Fruit fly (Drosophila melanogaster): ENCODE measurements around the gene Gnpat.

The Gnpat gene

DNA sequence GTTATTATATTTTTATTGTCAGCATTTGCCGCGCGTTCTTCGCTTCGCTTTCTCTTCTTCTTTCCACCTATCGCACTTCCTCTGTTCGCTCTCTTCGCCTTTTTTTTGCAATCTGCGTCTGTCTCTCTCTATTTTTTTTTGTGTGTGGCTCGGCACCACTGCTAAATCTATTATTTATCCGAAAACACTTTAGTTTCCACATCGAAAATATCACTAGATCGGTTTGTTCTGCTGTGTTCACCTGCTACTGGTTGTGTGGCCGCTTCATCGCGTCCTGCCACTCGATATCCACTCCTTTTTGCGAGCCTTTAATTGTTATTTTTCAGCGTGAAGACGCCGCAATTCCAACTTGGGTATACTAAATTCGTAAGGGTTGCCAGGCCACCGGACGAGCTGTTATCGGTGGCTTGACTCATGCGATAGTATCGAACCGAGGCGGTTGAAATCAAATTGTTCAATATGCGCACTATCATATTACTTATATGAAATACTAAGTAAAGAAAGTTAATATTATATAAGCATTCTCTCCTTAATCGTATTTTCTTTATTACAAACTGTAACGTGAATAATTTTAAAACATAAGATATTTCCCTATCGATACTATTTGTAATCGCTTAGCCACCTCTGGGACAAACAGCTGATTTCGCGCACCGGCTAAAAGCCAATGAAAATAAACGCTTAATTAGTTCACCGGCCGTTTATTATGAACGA lies 8.1 kb downstream of the Gnpat start, which contains the start of the genes XNP, CG42488 and CG5116:
XNP (minus strand) TSS at position 372 of the 711 bp plus-strand sequence.
CG42488 (plus strand) TSS at position 636 of the 711 bp plus-strand sequence.
CG5116 (plus strand) TSS at position 636 of the 711 bp plus-strand sequence.
- TF ChIP-seq bab1 (GFP tag; optimal IDR thresholded peaks at IDR 0.05), result peak; percentile 81
- peak; percentile 42 for TF ChIP-seq CG7045 (GFP tag; optimal IDR thresholded peaks at IDR 0.05)
- TF ChIP-seq Hr96 (GFP tag; optimal IDR thresholded peaks at IDR 0.05), result no peak
- TF ChIP-seq Mnt (GFP tag; optimal IDR thresholded peaks at IDR 0.05), result peak; percentile 81
- peak; percentile 77 for TF ChIP-seq tj (GFP tag; optimal IDR thresholded peaks at IDR 0.05)
- TF ChIP-seq cnc (optimal IDR thresholded peaks at IDR 0.05), result no peak
- peak; percentile 61 for TF ChIP-seq pad (GFP tag; optimal IDR thresholded peaks at IDR 0.05)
- TF ChIP-seq Crg-1 (GFP tag; optimal IDR thresholded peaks at IDR 0.05), result peak; percentile 65
- no peak for TF ChIP-seq kay (GFP tag; ENCODE audit: borderline replicate concordance)
- peak; percentile 15 for TF ChIP-seq CG33017 (tag; optimal IDR thresholded peaks at IDR 0.05)
- TF ChIP-seq CG14711 (tag; optimal IDR thresholded peaks at IDR 0.05), result peak; percentile 99
- TF ChIP-seq CG12768 (GFP tag; optimal IDR thresholded peaks at IDR 0.05), result peak; percentile 51
- TF ChIP-seq Clk (GFP tag; optimal IDR thresholded peaks at IDR 0.05), result peak; percentile 33
- TF ChIP-seq CG11617 (GFP tag; optimal IDR thresholded peaks at IDR 0.05), result peak; percentile 82
- TF ChIP-seq CG5204 (GFP tag; optimal IDR thresholded peaks at IDR 0.05), result no peak
- TF ChIP-seq ovo (GFP tag; optimal IDR thresholded peaks at IDR 0.05), result peak; percentile 70
- peak; percentile 67 for TF ChIP-seq CG7101 (tag; optimal IDR thresholded peaks at IDR 0.05)
- peak; percentile 78 for TF ChIP-seq CG1620 (GFP tag; optimal IDR thresholded peaks at IDR 0.05)
- TF ChIP-seq toe (GFP tag; optimal IDR thresholded peaks at IDR 0.05), result no peak
- peak; percentile 24 for TF ChIP-seq cic (GFP tag; optimal IDR thresholded peaks at IDR 0.05)

DNA sequence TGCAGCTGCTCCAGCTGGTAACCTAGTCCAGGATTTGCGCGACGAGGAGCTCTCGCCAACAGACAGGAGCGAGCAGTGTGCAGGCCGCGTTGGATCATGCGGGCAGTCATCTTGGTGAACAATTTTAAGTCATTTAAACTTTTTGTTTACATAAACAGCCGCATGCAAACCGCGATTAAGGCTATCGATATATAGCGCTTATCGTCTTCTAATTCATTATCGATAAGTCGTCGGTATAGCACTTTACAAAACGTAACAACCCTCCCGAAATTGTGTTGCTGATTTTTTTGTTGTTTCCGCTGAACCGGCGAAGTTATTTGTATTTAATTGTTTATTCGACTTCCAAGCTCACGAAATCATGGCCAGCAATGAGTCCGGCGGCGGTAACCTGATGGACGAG lies 14.0 kb downstream of the Gnpat start, which contains the start of the genes CG4553 and MED28:
CG4553 (minus strand) TSS at position 172 of the 400 bp plus-strand sequence.
MED28 (plus strand) TSS at position 260 of the 400 bp plus-strand sequence.
- TF ChIP-seq bab1 (GFP tag; optimal IDR thresholded peaks at IDR 0.05) (peak; percentile 45), CG12768 (GFP tag; optimal IDR thresholded peaks at IDR 0.05) (no peak), CG1620 (GFP tag; optimal IDR thresholded peaks at IDR 0.05) (no peak), Mnt (GFP tag; optimal IDR thresholded peaks at IDR 0.05) (peak; percentile 27), CG11617 (GFP tag; optimal IDR thresholded peaks at IDR 0.05) (no peak), Clk (GFP tag; optimal IDR thresholded peaks at IDR 0.05) (no peak), pad (GFP tag; optimal IDR thresholded peaks at IDR 0.05) (no peak), CG14711 (tag; optimal IDR thresholded peaks at IDR 0.05) (peak; percentile 98), Crg-1 (GFP tag; optimal IDR thresholded peaks at IDR 0.05) (peak; percentile 24)

DNA sequence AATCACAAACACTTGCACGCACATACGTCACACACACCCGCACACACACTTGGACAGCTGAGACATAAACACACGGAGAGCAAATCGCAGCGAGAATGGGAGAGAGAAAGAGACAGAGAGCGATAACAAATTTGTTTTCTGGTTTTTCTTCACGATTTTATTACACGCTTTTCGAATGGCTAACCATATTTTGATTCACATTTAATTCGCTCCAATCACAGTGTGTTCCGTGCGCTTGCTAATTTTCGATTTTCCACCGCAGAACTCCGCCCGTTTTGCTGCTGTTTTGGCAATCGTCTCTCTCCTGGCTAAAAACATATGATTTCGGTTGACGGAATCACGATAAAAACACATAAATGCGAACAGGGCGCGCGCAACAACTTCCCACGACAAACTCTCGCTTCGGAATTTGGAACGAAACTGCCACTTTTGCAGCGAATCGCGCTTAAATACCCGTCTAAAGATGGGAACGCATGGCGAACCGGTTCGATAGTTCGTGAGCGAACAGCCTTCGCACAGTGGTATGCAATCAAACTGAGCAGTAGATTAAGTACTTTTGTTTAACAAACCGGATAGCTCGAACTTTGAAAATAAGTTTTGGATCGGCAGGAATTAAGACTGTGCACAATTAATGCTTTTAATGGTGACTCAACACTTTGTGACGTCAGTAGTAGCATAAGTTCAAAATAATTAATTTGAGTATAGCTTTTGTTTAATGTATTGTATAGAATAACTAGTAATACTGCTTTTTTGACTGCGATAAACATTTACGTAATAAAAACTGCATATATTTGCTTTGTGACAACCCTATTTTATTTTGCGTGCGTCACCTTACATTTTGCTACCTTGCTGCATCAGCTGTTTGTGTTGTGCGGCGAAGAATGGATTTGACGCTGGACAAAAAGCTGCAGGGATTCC lies 17.8 kb downstream of the Gnpat start, which contains the start of the genes Fur1 and Vps33B:
Fur1 (minus strand) TSS at position 424 of the 918 bp plus-strand sequence.
Vps33B (plus strand) TSS at position 856 of the 918 bp plus-strand sequence.
- peak; percentile 99 for TF ChIP-seq toe (GFP tag; optimal IDR thresholded peaks at IDR 0.05)
- peak; percentile 96 for TF ChIP-seq Crg-1 (GFP tag; optimal IDR thresholded peaks at IDR 0.05)
- peak; percentile 86 for TF ChIP-seq pad (GFP tag; optimal IDR thresholded peaks at IDR 0.05)
- TF ChIP-seq cnc (optimal IDR thresholded peaks at IDR 0.05), result no peak
- TF ChIP-seq cic (GFP tag; optimal IDR thresholded peaks at IDR 0.05), result peak; percentile 70
- TF ChIP-seq Hr96 (GFP tag; optimal IDR thresholded peaks at IDR 0.05), result peak; percentile 98
- no peak for TF ChIP-seq kay (GFP tag; ENCODE audit: borderline replicate concordance)
- peak; percentile 99 for TF ChIP-seq CG5204 (GFP tag; optimal IDR thresholded peaks at IDR 0.05)
- peak; percentile 98 for TF ChIP-seq CG1620 (GFP tag; optimal IDR thresholded peaks at IDR 0.05)
- peak; percentile 99 for TF ChIP-seq CG11617 (GFP tag; optimal IDR thresholded peaks at IDR 0.05)
- peak; percentile 92 for TF ChIP-seq Clk (GFP tag; optimal IDR thresholded peaks at IDR 0.05)
- TF ChIP-seq CG33017 (tag; optimal IDR thresholded peaks at IDR 0.05), result peak; percentile 91
- peak; percentile 95 for TF ChIP-seq ovo (GFP tag; optimal IDR thresholded peaks at IDR 0.05)
- peak; percentile 93 for TF ChIP-seq tj (GFP tag; optimal IDR thresholded peaks at IDR 0.05)
- peak; percentile 95 for TF ChIP-seq CG14711 (tag; optimal IDR thresholded peaks at IDR 0.05)
- TF ChIP-seq Mnt (GFP tag; optimal IDR thresholded peaks at IDR 0.05), result peak; percentile 95
- TF ChIP-seq bab1 (GFP tag; optimal IDR thresholded peaks at IDR 0.05), result peak; percentile 97
- peak; percentile 98 for TF ChIP-seq CG12768 (GFP tag; optimal IDR thresholded peaks at IDR 0.05)
- peak; percentile 97 for TF ChIP-seq CG7045 (GFP tag; optimal IDR thresholded peaks at IDR 0.05)
- TF ChIP-seq CG7101 (tag; optimal IDR thresholded peaks at IDR 0.05), result peak; percentile 96

DNA sequence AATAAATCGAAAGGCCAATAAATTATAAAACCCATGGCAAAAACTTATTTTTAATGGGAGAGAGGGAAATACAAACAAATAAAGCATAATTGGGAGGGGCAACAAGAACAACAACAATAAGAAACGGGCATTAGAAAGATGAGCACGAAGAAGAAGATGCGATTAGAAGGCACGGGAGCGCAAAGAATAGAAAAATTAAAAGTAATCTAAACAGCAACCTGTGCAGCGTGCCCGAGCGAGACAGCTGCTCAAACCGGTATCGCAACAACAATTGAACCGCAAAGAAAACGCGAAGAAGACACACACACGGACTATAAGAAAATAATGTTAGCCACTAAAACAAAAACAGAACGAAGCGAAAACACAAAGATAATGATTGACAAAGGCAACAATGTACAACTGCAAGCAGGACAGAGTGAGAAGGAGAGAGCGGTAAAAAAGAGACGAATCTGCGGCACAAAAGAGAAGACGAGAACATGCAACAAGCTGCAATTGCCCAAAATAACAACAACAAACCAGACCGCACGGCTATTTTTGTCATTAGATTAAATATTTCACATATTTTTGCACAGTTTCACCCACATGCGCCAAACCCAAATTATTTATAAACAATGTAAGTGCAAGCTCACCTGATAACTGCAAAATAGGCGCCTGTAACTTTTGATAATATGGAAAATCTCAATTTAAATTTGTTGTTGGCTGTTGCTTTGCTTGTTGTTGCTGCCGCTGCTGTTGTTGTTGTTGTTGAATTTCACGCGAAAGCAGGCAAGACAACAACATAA lies 18.7 kb downstream of the Gnpat start:
- TF ChIP-seq Clk (GFP tag; optimal IDR thresholded peaks at IDR 0.05) (no peak), toe (GFP tag; optimal IDR thresholded peaks at IDR 0.05) (no peak), Mnt (GFP tag; optimal IDR thresholded peaks at IDR 0.05) (no peak), tj (GFP tag; optimal IDR thresholded peaks at IDR 0.05) (no peak), CG12768 (GFP tag; optimal IDR thresholded peaks at IDR 0.05) (no peak), CG14711 (tag; optimal IDR thresholded peaks at IDR 0.05) (no peak), CG7101 (tag; optimal IDR thresholded peaks at IDR 0.05) (no peak), cnc (optimal IDR thresholded peaks at IDR 0.05) (no peak), Crg-1 (GFP tag; optimal IDR thresholded peaks at IDR 0.05) (no peak), pad (GFP tag; optimal IDR thresholded peaks at IDR 0.05) (no peak), bab1 (GFP tag; optimal IDR thresholded peaks at IDR 0.05) (no peak)

Data from whole organism, adult.